Worm (Caenorhabditis elegans) whole organism, L1 larva: ENCODE data around the gene C50F4.1.

Experiments
- C34B4.2 ChIP-seq: sonication (generic microtip); optimal IDR thresholded peaks from 2 replicates; lab custom pipeline; 2017; ENCODE audit warnings: mild to moderate bottlenecking, missing genetic modification characterization, missing compliant biosample characterization
- ama-1 ChIP-seq: fragments of 150-350 bp; optimal IDR thresholded peaks from 2 replicates; lab custom pipeline; 2014
- ceh-82 ChIP-seq, 3 experiments: fragments of 150-350 bp in 1 of 3; sonication (generic microtip) in 2 of 3; optimal IDR thresholded peaks; 2 replicates each; lab custom pipeline; 2014 to 2017; ENCODE audit warnings: missing biosample characterization in 3 of 3, missing genetic modification characterization in 3 of 3
- dpl-1 ChIP-seq, 3 experiments: fragments of 150-350 bp in 2 of 3; sonication (generic microtip) in 1 of 3; optimal IDR thresholded peaks; 2 replicates each; lab custom pipeline; 2014 to 2017; ENCODE audit warnings: missing biosample characterization in 3 of 3, missing genetic modification characterization in 3 of 3, missing genetic modification reagents in 3 of 3
- isw-1 ChIP-seq: fragments of 200-800 bp; sonication (Bioruptor generic); IDR thresholded peaks from 2 replicates; pipeline ENCODE4 v1.3.6; 2022; ENCODE audit warnings: missing genetic modification characterization, missing compliant biosample characterization
- lin-13 ChIP-seq: fragments of 150-350 bp; optimal IDR thresholded peaks from 2 replicates; lab custom pipeline; 2014; ENCODE audit warnings: missing biosample characterization, missing genetic modification reagents, missing genetic modification characterization
- lin-15B ChIP-seq: fragments of 150-350 bp; sonication (generic microtip); optimal IDR thresholded peaks from 3 replicates; lab custom pipeline; 2014; ENCODE audit warnings: missing biosample characterization, missing genetic modification characterization
- lsy-2 ChIP-seq, 2 experiments: fragments of 150-350 bp; optimal IDR thresholded peaks; 2 replicates each; lab custom pipeline; 2014; ENCODE audit warnings: missing biosample characterization in 2 of 2, missing genetic modification characterization in 2 of 2
- mab-9 ChIP-seq: fragments of 200-800 bp; sonication (Bioruptor generic); IDR thresholded peaks from 2 replicates; pipeline ENCODE4 v1.3.6; 2022; ENCODE audit warnings: missing genetic modification reagents, missing genetic modification characterization, missing compliant biosample characterization
- nhr-237 ChIP-seq: fragments of 150-350 bp; optimal IDR thresholded peaks from 2 replicates; lab custom pipeline; 2014; ENCODE audit warnings: missing biosample characterization, missing genetic modification characterization
- nhr-47 ChIP-seq: sonication (generic microtip); optimal IDR thresholded peaks from 2 replicates; lab custom pipeline; 2016; ENCODE audit warnings: mild to moderate bottlenecking, missing genetic modification characterization, moderate library complexity, missing compliant biosample characterization
- snpc-4 ChIP-seq: fragments of 150-350 bp; optimal IDR thresholded peaks from 2 replicates; lab custom pipeline; 2014; ENCODE audit warnings: missing biosample characterization, missing genetic modification characterization
- unc-98 ChIP-seq: fragments of 200-800 bp; sonication (Bioruptor generic); IDR thresholded peaks from 2 replicates; pipeline ENCODE4 v1.3.6; 2022; ENCODE audit warnings: missing genetic modification characterization, missing compliant biosample characterization
- ztf-11 ChIP-seq, 2 experiments: sonication (generic microtip); optimal IDR thresholded peaks; 2 replicates each; lab custom pipeline; 2016 to 2017; ENCODE audit warnings: missing genetic modification characterization in 2 of 2, missing biosample characterization in 1 of 2, missing compliant biosample characterization in 1 of 2

DNA sequence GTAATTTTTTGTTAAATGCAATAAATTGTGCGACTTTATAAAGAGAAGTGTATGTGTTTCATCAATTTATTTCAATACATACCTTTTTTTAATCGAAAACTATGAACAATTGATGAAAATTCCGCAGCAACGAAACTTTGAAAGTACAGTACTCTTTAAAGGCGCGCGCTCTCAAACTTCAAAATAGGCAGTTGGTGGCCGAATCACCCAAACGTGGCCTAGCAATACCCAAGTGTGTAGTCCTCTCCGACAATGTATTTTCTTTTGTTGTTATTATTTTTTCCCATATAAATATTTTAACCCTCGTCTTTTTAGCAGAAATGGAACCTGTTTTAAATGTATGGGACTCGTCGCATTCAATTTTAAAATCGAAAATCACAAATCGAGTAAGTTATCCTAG is 9.9 kb downstream of the C50F4.1 start, which contains the start of gene C50F4.4:
- TF ChIP-seq nhr-47 (tag; lab: Kevin White, UChicago) (peak; percentile 67), unc-98 (GFP tag; lab: Robert Waterston, UW) (no peak), ceh-82 (tag; optimal IDR thresholded peaks at IDR 0.05; lab: Kevin White, UChicago) (no peak), ztf-11 (tag; optimal IDR thresholded peaks at IDR 0.05; lab: Kevin White, UChicago) (peak in 1 of 2 experiments; percentile 67), mab-9 (GFP tag; lab: Robert Waterston, UW) (0 out of 2 replicates have a peak, but pooled peaks have one; percentile 49), snpc-4 (no peak), nhr-237 (tag; lab: Kevin White, UChicago) (no peak), isw-1 (GFP tag; lab: Robert Waterston, UW) (no peak), C34B4.2 (no peak), ama-1 (lab: Kevin White, UChicago) (no peak), lin-15B (tag; lab: Kevin White, UChicago) (no peak), lsy-2 (tag; optimal IDR thresholded peaks at IDR 0.05; lab: Kevin White, UChicago) (peak in 1 of 2 experiments; percentile 61), lin-13 (GFP tag; lab: Kevin White, UChicago) (no peak), dpl-1 (GFP tag; optimal IDR thresholded peaks at IDR 0.05; lab: Kevin White, UChicago) (peak; percentile 20 to 65 (median 38))
